Worm (Caenorhabditis elegans) whole organism, L1 larva: ENCODE data around the gene ceh-74.
"Not testable (repeated sequence)": the region's sequence is repeated elsewhere in the genome, so short reads cannot be mapped to it uniquely, and the experiment has no call there.

Experiments
- C34B4.2 ChIP-seq: sonication (generic microtip); optimal IDR thresholded peaks from 2 replicates; lab custom pipeline; 2017; ENCODE audit warnings: mild to moderate bottlenecking, missing genetic modification characterization, missing compliant biosample characterization
- F16B12.6 ChIP-seq: fragments of 150-350 bp; optimal IDR thresholded peaks from 2 replicates; lab custom pipeline; 2014; ENCODE audit warnings: missing biosample characterization, missing genetic modification characterization
- Y116A8C.19 ChIP-seq: sonication (generic microtip); optimal IDR thresholded peaks from 2 replicates; lab custom pipeline; 2016; ENCODE audit warnings: missing compliant biosample characterization, missing genetic modification characterization, borderline replicate concordance
- alr-1 ChIP-seq: fragments of 200-800 bp; sonication (Bioruptor generic); optimal IDR thresholded peaks from 2 replicates; lab custom pipeline; 2018; ENCODE audit warnings: borderline replicate concordance, mild to moderate bottlenecking, missing genetic modification characterization, missing compliant biosample characterization
- aly-2 ChIP-seq: fragments of 150-350 bp; optimal IDR thresholded peaks from 2 replicates; lab custom pipeline; 2014; ENCODE audit warnings: missing biosample characterization, missing genetic modification characterization
- ama-1 ChIP-seq: fragments of 150-350 bp; optimal IDR thresholded peaks from 2 replicates; lab custom pipeline; 2014
- blmp-1 ChIP-seq: fragments of 150-350 bp; optimal IDR thresholded peaks from 2 replicates; lab custom pipeline; 2014; ENCODE audit warnings: missing biosample characterization, missing genetic modification characterization
- ceh-63 ChIP-seq: fragments of 200-800 bp; sonication (Bioruptor generic); optimal IDR thresholded peaks from 2 replicates; lab custom pipeline; 2018; ENCODE audit warnings: mild to moderate bottlenecking, missing genetic modification characterization, missing compliant biosample characterization
- dsc-1 ChIP-seq: sonication (generic microtip); optimal IDR thresholded peaks from 2 replicates; lab custom pipeline; 2016; ENCODE audit warnings: mild to moderate bottlenecking, missing genetic modification characterization, missing compliant biosample characterization
- efl-1 ChIP-seq, 4 experiments: fragments of 150-350 bp; optimal IDR thresholded peaks in 3 of 4; peaks in 1 of 4; 1 replicate in 1 of 4; 2 replicates in 3 of 4; lab custom pipeline; 2014; ENCODE audit warnings: missing biosample characterization in 2 of 4, missing genetic modification characterization in 2 of 4, missing genetic modification reagents in 2 of 4
- elt-2 ChIP-seq: sonication (generic microtip); optimal IDR thresholded peaks from 2 replicates; lab custom pipeline; 2016; ENCODE audit warnings: missing genetic modification characterization, mild to moderate bottlenecking, inconsistent platforms, missing compliant biosample characterization, missing genetic modification reagents
- elt-3 ChIP-seq, 6 experiments: fragments of 150-350 bp in 1 of 6; sonication (generic microtip); optimal IDR thresholded peaks; 2 replicates each; lab custom pipeline; 2017 to 2018; ENCODE audit warnings: missing biosample characterization in 6 of 6, missing genetic modification characterization in 6 of 6, inconsistent platforms in 1 of 6
- ets-5 ChIP-seq: fragments of 200-800 bp; sonication (Bioruptor generic); IDR thresholded peaks from 2 replicates; pipeline ENCODE4 v1.3.6; 2022; ENCODE audit warnings: missing genetic modification characterization, missing compliant biosample characterization
- fos-1 ChIP-seq: fragments of 150-350 bp; optimal IDR thresholded peaks from 2 replicates; lab custom pipeline; 2014; ENCODE audit warnings: missing biosample characterization, missing genetic modification characterization
- hlh-17 ChIP-seq: fragments of 200-800 bp; sonication (Bioruptor generic); optimal IDR thresholded peaks from 2 replicates; lab custom pipeline; 2018; ENCODE audit warnings: missing genetic modification characterization, mild to moderate bottlenecking, missing compliant biosample characterization, moderate library complexity, borderline replicate concordance
- hlh-4 ChIP-seq: sonication (generic microtip); optimal IDR thresholded peaks from 2 replicates; lab custom pipeline; 2016; ENCODE audit warnings: mild to moderate bottlenecking, missing genetic modification characterization, missing compliant biosample characterization
- lin-13 ChIP-seq: fragments of 150-350 bp; optimal IDR thresholded peaks from 2 replicates; lab custom pipeline; 2014; ENCODE audit warnings: missing biosample characterization, missing genetic modification reagents, missing genetic modification characterization
- lin-14 ChIP-seq: fragments of 200-800 bp; sonication (Bioruptor generic); optimal IDR thresholded peaks from 2 replicates; lab custom pipeline; 2018; ENCODE audit warnings: mild to moderate bottlenecking, missing genetic modification characterization, moderate library complexity, missing compliant biosample characterization
- lin-35 ChIP-seq, 2 experiments: fragments of 150-350 bp; optimal IDR thresholded peaks; 2 replicates each; lab custom pipeline; 2014; ENCODE audit warnings: missing biosample characterization in 2 of 2, missing genetic modification characterization in 2 of 2, missing genetic modification reagents in 2 of 2
- lir-3 ChIP-seq: sonication (generic microtip); optimal IDR thresholded peaks from 2 replicates; lab custom pipeline; 2016; ENCODE audit warnings: mild to moderate bottlenecking, missing genetic modification characterization, moderate library complexity, missing compliant biosample characterization; ENCODE audit not compliant: poor library complexity
- lsy-2 ChIP-seq, 2 experiments: fragments of 150-350 bp; optimal IDR thresholded peaks; 2 replicates each; lab custom pipeline; 2014; ENCODE audit warnings: missing biosample characterization in 2 of 2, missing genetic modification characterization in 2 of 2
- mdl-1 ChIP-seq, 2 experiments: fragments of 150-350 bp; optimal IDR thresholded peaks; 2 replicates each; lab custom pipeline; 2014 to 2017; ENCODE audit warnings: missing biosample characterization in 2 of 2, missing genetic modification characterization in 2 of 2, inconsistent platforms in 1 of 2
- nhr-11 ChIP-seq: fragments of 150-350 bp; optimal IDR thresholded peaks from 2 replicates; lab custom pipeline; 2014; ENCODE audit warnings: missing biosample characterization, missing genetic modification characterization
- nhr-19 ChIP-seq: fragments of 200-800 bp; sonication (Bioruptor generic); conservative IDR thresholded peaks from 2 replicates; pipeline ENCODE4 v1.3.6; 2022; ENCODE audit warnings: missing genetic modification characterization, missing compliant biosample characterization
- nhr-20 ChIP-seq: sonication (generic microtip); optimal IDR thresholded peaks from 2 replicates; lab custom pipeline; 2016; ENCODE audit warnings: mild to moderate bottlenecking, missing genetic modification characterization, missing compliant biosample characterization
- nhr-28 ChIP-seq: fragments of 150-350 bp; optimal IDR thresholded peaks from 2 replicates; lab custom pipeline; 2014; ENCODE audit warnings: missing biosample characterization, missing genetic modification characterization
- nhr-47 ChIP-seq: sonication (generic microtip); optimal IDR thresholded peaks from 2 replicates; lab custom pipeline; 2016; ENCODE audit warnings: mild to moderate bottlenecking, missing genetic modification characterization, moderate library complexity, missing compliant biosample characterization
- nhr-71 ChIP-seq: sonication (generic microtip); optimal IDR thresholded peaks from 2 replicates; lab custom pipeline; 2016; ENCODE audit warnings: mild to moderate bottlenecking, missing genetic modification characterization, moderate library complexity, missing compliant biosample characterization
- nhr-76 ChIP-seq: sonication (generic microtip); optimal IDR thresholded peaks from 2 replicates; lab custom pipeline; 2017; ENCODE audit warnings: missing biosample characterization, missing genetic modification characterization
- nhr-84 ChIP-seq: sonication (generic microtip); optimal IDR thresholded peaks from 2 replicates; lab custom pipeline; 2017; ENCODE audit warnings: missing biosample characterization, missing genetic modification characterization
- nhr-85 ChIP-seq: sonication (generic microtip); peaks from one replicate; lab custom pipeline; 2016; ENCODE audit warnings: missing genetic modification characterization, inconsistent platforms, missing compliant biosample characterization
- nhr-90 ChIP-seq: sonication (generic microtip); optimal IDR thresholded peaks from 2 replicates; lab custom pipeline; 2016; ENCODE audit warnings: mild to moderate bottlenecking, missing genetic modification characterization, missing compliant biosample characterization; ENCODE audit not compliant: poor library complexity
- snu-23 ChIP-seq: sonication (generic microtip); optimal IDR thresholded peaks from 2 replicates; lab custom pipeline; 2016; ENCODE audit warnings: missing genetic modification characterization, missing compliant biosample characterization
- sup-37 ChIP-seq: fragments of 200-800 bp; sonication (Bioruptor generic); optimal IDR thresholded peaks from 2 replicates; lab custom pipeline; 2018; ENCODE audit warnings: mild to moderate bottlenecking, missing genetic modification characterization, missing compliant biosample characterization
- swsn-7 ChIP-seq: sonication (generic microtip); optimal IDR thresholded peaks from 2 replicates; lab custom pipeline; 2016; ENCODE audit warnings: missing genetic modification characterization, missing compliant biosample characterization
- tbx-2 ChIP-seq: sonication (generic microtip); optimal IDR thresholded peaks from 2 replicates; lab custom pipeline; 2016; ENCODE audit warnings: missing genetic modification characterization, missing compliant biosample characterization
- tlp-1 ChIP-seq: fragments of 150-350 bp; optimal IDR thresholded peaks from 2 replicates; lab custom pipeline; 2014; ENCODE audit warnings: missing biosample characterization, missing genetic modification characterization
- unc-130 ChIP-seq: fragments of 150-350 bp; optimal IDR thresholded peaks from 2 replicates; lab custom pipeline; 2017; ENCODE audit warnings: missing biosample characterization, missing genetic modification characterization, inconsistent platforms
- unc-30 ChIP-seq: sonication (generic microtip); optimal IDR thresholded peaks from 2 replicates; lab custom pipeline; 2017; ENCODE audit warnings: missing biosample characterization, missing genetic modification characterization

ceh-74 gene

DNA sequence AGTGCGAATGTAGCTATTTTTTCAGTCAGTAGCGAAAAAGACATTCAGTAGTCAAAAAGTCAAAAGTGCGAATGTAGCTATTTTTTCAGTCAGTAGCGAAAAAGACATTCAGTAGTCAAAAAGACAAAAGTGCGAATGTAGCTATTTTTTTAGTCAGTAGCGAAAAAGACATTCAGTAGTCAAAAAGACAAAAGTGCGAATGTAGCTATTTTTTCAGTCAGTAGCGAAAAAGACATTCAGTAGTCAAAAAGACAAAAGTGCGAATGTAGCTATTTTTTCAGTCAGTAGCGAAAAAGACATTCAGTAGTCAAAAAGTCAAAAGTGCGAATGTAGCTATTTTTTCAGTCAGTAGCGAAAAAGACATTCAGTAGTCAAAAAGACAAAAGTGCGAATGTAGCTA is 27.3 kb downstream of the ceh-74 start, which contains the start of gene T16A9.3:
T16A9.3 (plus strand) TSS at position 301 of the 400 bp plus-strand sequence.
- not testable (repeated sequence) for TF ChIP-seq fos-1 (tag; lab: Kevin White, UChicago); ets-5 (GFP tag; lab: Robert Waterston, UW); sup-37 (GFP tag; lab: Kevin White, UChicago)

DNA sequence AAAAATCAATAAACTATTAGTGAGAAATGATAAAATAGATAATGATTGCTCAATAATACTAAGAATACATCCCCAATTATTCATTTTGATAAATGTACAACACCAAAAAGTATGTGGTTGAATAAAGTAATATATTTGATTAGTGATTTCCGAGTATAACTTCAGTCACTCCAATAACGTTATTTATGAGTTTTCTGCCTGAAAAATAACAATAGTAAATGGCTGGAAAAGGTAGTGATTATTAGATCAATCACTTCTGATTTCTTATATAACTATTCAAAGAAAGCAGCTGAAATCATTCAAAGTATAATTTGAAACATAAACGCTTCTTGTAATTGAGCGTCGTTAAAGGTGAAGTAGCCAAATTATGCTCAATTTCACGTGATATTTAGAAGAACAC is 32.9 kb downstream of the ceh-74 start, which contains the start of gene str-230:
str-230 (minus strand) TSS at position 101 of the 400 bp plus-strand sequence.
- TF ChIP-seq hlh-4 (tag; lab: Kevin White, UChicago) (peak; percentile 38), ama-1 (lab: Kevin White, UChicago) (no peak), nhr-47 (tag; lab: Kevin White, UChicago) (peak; percentile 30), nhr-71 (tag; lab: Kevin White, UChicago) (peak; percentile 24), aly-2 (tag; lab: Kevin White, UChicago) (no peak)

DNA sequence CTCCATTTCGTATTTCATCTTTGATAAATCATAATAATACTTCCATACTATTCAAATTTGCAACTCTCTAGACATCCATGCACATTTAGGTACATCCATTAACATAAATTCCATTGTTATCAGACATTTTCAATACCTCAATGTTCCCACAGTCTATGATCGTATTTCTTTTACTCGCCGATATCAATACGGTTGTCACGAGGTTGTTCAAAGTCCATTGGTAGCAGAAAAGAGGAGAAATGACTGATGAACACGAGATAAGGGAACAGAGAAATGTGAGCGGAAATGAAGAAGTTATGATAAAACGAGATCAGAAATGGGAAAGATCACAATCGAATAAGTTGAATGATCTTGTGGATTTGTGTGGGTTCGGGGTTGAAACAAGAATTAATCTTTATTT is 34.9 kb downstream of the ceh-74 start:
- peak in 1 of 2 experiments; percentile 54 for TF ChIP-seq mdl-1 (tag; optimal IDR thresholded peaks at IDR 0.05; lab: Kevin White, UChicago)
- peak; percentile 22 for TF ChIP-seq nhr-90 (tag; lab: Kevin White, UChicago)
- TF ChIP-seq snu-23 = peak; percentile 29
- no peak for TF ChIP-seq tlp-1 (tag; lab: Kevin White, UChicago)
- peak; percentile 68 for TF ChIP-seq lin-14 (GFP tag; lab: Kevin White, UChicago)
- no peak for TF ChIP-seq dsc-1 (tag; lab: Kevin White, UChicago)
- no peak for TF ChIP-seq efl-1 (optimal IDR thresholded peaks at IDR 0.05; lab: Kevin White, UChicago)
- peak in 1 of 2 experiments; percentile 84 for TF ChIP-seq efl-1 (GFP tag; optimal IDR thresholded peaks at IDR 0.05 in 1 of 2; lab: Kevin White, UChicago)
- TF ChIP-seq nhr-76 (tag; lab: Kevin White, UChicago) = no peak
- peak; percentile 78 for TF ChIP-seq elt-2 (tag; lab: Kevin White, UChicago)
- TF ChIP-seq lsy-2 (tag; optimal IDR thresholded peaks at IDR 0.05; lab: Kevin White, UChicago) = peak in 1 of 2 experiments; percentile 13
- TF ChIP-seq nhr-85 (tag; lab: Kevin White, UChicago) = peak; percentile 70
- TF ChIP-seq Y116A8C.19 (tag; lab: Kevin White, UChicago) = no peak
- no peak for TF ChIP-seq lir-3 (tag; lab: Kevin White, UChicago)
- TF ChIP-seq elt-3 (tag; optimal IDR thresholded peaks at IDR 0.05; lab: Kevin White, UChicago) = peak in 2 of 6 experiments; percentile 29 to 94
- TF ChIP-seq nhr-19 (GFP tag; lab: Robert Waterston, UW) = 0 out of 2 replicates have a peak, but pooled peaks have one; percentile 20
- peak in 1 of 2 experiments; percentile 52 for TF ChIP-seq lin-35 (GFP tag; optimal IDR thresholded peaks at IDR 0.05; lab: Kevin White, UChicago)
- TF ChIP-seq nhr-28 (tag; lab: Kevin White, UChicago) = no peak
- peak; percentile 90 for TF ChIP-seq blmp-1
- peak; percentile 57 for TF ChIP-seq nhr-20 (tag; lab: Kevin White, UChicago)
- TF ChIP-seq, all 84 proteins: peak for 13

DNA sequence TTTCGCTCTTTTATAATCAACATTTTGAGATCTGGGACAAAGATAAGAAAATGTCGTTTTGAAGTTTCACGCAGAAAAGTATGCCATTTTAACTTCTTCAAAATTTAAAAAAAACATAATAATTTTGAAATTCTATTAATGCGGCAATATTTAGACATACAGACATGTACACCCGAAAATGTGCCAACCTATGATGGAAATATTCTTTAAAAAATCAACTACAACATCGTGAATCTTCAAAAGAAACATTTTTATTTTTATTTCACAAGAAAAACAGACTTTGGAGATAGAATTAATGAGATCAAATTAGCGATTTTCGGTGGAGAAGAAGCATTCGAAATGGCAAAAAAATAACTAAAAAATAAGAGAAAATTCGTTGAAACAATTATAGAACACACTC is 37.2 kb downstream of the ceh-74 start, which contains the start of gene T16A9.5:
T16A9.5 (minus strand) TSS at position 101 of the 400 bp plus-strand sequence.
- no peak for TF ChIP-seq blmp-1
- TF ChIP-seq nhr-20 (tag; lab: Kevin White, UChicago) = no peak

DNA sequence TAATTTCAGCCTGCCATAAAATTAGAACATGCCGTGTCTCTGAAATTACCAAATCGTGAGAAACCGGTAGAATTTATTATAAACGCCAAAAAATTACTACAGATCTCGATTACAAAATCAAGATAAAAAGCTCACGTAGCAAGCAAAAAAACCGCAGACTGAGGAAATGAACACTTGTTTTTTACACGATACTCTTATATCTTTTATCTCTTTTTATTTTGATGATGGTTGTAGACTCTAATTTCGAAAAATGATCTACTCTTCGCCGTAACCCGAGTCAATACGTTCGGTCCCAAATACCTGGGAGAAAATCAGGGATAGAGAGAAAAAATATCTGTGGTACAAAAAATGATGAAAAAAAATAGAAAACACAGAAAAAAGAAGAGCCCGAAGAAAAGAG is 45.3 kb downstream of the ceh-74 start:
- TF ChIP-seq efl-1 (optimal IDR thresholded peaks at IDR 0.05; lab: Kevin White, UChicago) = no peak
- TF ChIP-seq efl-1 (GFP tag; optimal IDR thresholded peaks at IDR 0.05 in 1 of 2; lab: Kevin White, UChicago) = peak in 1 of 2 experiments; percentile 92
- TF ChIP-seq lin-35 (GFP tag; optimal IDR thresholded peaks at IDR 0.05; lab: Kevin White, UChicago) = no peak
- TF ChIP-seq, all 84 proteins: peak for 1

DNA sequence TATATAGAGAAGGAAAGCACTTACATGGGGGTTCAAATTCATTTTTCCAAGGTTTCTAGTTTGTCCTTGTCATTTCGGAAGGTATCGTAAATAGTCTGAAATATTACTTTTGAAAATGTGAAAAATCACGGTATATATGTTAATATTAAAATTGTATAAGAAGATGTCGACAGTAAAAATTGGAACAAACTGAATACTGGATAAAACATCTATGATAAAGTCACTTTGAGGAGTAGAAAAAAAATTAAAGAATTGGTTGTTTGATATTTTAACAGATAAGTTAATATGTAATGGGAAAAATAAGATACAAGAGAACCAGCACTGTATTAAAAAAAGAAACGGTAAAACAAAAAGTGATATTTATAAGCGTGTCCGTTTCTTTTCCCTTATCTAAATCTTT is 48.5 kb downstream of the ceh-74 start, which contains the start of gene nep-21:
nep-21 (minus strand) TSS at position 101 of the 400 bp plus-strand sequence.
- TF ChIP-seq nhr-20 (tag; lab: Kevin White, UChicago) (no peak), ceh-63 (no peak), unc-30 (no peak), alr-1 (tag; lab: Kevin White, UChicago) (no peak), hlh-17 (GFP tag; lab: Kevin White, UChicago) (no peak), unc-130 (tag; lab: Kevin White, UChicago) (no peak), nhr-84 (tag; lab: Kevin White, UChicago) (no peak), nhr-28 (tag; lab: Kevin White, UChicago) (no peak), Y116A8C.19 (tag; lab: Kevin White, UChicago) (no peak), lin-35 (GFP tag; optimal IDR thresholded peaks at IDR 0.05; lab: Kevin White, UChicago) (no peak), F16B12.6 (no peak), nhr-85 (tag; lab: Kevin White, UChicago) (no peak), nhr-11 (tag; lab: Kevin White, UChicago) (no peak), tbx-2 (tag; lab: Kevin White, UChicago) (no peak), C34B4.2 (no peak), swsn-7 (tag; lab: Kevin White, UChicago) (no peak), nhr-19 (GFP tag; lab: Robert Waterston, UW) (no peak), lin-13 (GFP tag; lab: Kevin White, UChicago) (no peak)
- TF ChIP-seq, all 84 proteins: peak for 0
